Worm (Caenorhabditis elegans): Measurements from ENCODE around the gene R03G8.6.

ce11 chrX:13143236-13143635 is 42.9 kb upstream of the R03G8.6 start:
- TF ChIP-seq nhr-25 (tag; optimal IDR thresholded peaks at IDR 0.05) = no peak
- no peak for TF ChIP-seq skn-1 (tag; optimal IDR thresholded peaks at IDR 0.05)
- TF ChIP-seq ama-1 (optimal IDR thresholded peaks at IDR 0.05) = no peak
- no peak for TF ChIP-seq ceh-16 (tag; optimal IDR thresholded peaks at IDR 0.05)

Measured in whole organism, L2 larva.